Worm (Caenorhabditis elegans) whole organism, L2 larva: ENCODE results near the gene F53F8.6.

Source experiments
- elt-3 ChIP-seq: sonication (generic microtip); optimal IDR thresholded peaks from 2 replicates; lab custom pipeline; 2017; ENCODE audit warnings: missing biosample characterization, missing genetic modification characterization
- lin-13 ChIP-seq: fragments of 150-350 bp; optimal IDR thresholded peaks from 2 replicates; lab custom pipeline; 2014; ENCODE audit warnings: missing biosample characterization, missing genetic modification reagents, missing genetic modification characterization
- lin-39 ChIP-seq: fragments of 150-350 bp; optimal IDR thresholded peaks from 2 replicates; lab custom pipeline; 2014; ENCODE audit warnings: missing biosample characterization, missing genetic modification reagents, missing genetic modification characterization
- mdl-1 ChIP-seq, 2 experiments: fragments of 150-350 bp in 1 of 2; sonication (generic microtip) in 1 of 2; optimal IDR thresholded peaks; 2 replicates each; lab custom pipeline; 2017; ENCODE audit warnings: missing biosample characterization in 2 of 2, missing genetic modification characterization in 2 of 2
- nhr-11 ChIP-seq: fragments of 150-350 bp; optimal IDR thresholded peaks from 2 replicates; lab custom pipeline; 2014; ENCODE audit warnings: missing biosample characterization, missing genetic modification characterization
- nhr-12 ChIP-seq: fragments of 150-350 bp; optimal IDR thresholded peaks from 2 replicates; lab custom pipeline; 2014; ENCODE audit warnings: missing biosample characterization, missing genetic modification characterization
- nhr-21 ChIP-seq: fragments of 150-350 bp; optimal IDR thresholded peaks from 2 replicates; lab custom pipeline; 2014; ENCODE audit warnings: missing biosample characterization, missing genetic modification characterization
- nhr-77 ChIP-seq: fragments of 150-350 bp; optimal IDR thresholded peaks from 2 replicates; lab custom pipeline; 2014; ENCODE audit warnings: missing biosample characterization, missing genetic modification characterization
- unc-55 ChIP-seq: fragments of 150-350 bp; sonication (generic microtip); optimal IDR thresholded peaks from 3 replicates; lab custom pipeline; 2014; ENCODE audit warnings: missing biosample characterization, missing genetic modification reagents, missing genetic modification characterization
- zag-1 ChIP-seq: fragments of 150-350 bp; optimal IDR thresholded peaks from 2 replicates; lab custom pipeline; 2014; ENCODE audit warnings: missing biosample characterization, missing genetic modification characterization
- ztf-11 ChIP-seq: sonication (generic microtip); optimal IDR thresholded peaks from 2 replicates; lab custom pipeline; 2017; ENCODE audit warnings: missing biosample characterization, missing genetic modification characterization

DNA sequence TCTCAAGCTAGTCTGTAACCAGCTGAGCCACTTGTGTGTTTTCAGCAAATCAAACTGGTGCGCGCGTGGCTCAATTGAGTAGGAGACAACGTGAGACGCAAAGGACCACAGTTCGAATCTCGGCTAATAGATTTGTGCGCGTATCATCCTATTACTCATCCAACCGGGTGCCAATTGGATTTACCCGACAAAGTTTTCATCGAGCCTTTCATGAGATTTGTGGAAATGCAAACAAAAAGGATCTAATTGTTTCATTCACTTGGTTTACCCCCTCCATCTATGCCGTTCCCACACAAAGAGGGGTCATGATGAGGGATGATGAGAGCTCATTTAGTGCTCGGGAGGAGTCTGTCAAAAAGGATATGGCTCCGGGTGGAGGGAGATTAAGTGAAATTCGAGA is 48.9 kb upstream of the F53F8.6 start:
- no peak for TF ChIP-seq mdl-1 (tag; optimal IDR thresholded peaks at IDR 0.05; lab: Kevin White, UChicago)
- TF ChIP-seq ztf-11 = no peak
- TF ChIP-seq unc-55 (GFP tag; lab: Kevin White, UChicago) = no peak
- no peak for TF ChIP-seq elt-3 (tag; lab: Kevin White, UChicago)
- TF ChIP-seq nhr-11 (tag; lab: Kevin White, UChicago) = no peak
- no peak for TF ChIP-seq lin-39 (tag; lab: Kevin White, UChicago)
- TF ChIP-seq nhr-77 (tag; lab: Kevin White, UChicago) = no peak
- no peak for TF ChIP-seq nhr-12 (tag; lab: Kevin White, UChicago)
- TF ChIP-seq nhr-21 (tag; lab: Kevin White, UChicago) = no peak
- TF ChIP-seq zag-1 (tag; lab: Kevin White, UChicago) = no peak
- no peak for TF ChIP-seq lin-13 (GFP tag; lab: Kevin White, UChicago)
